Fruit fly (Drosophila melanogaster): ENCODE data around the gene sip2.

sip2 gene

DNA sequence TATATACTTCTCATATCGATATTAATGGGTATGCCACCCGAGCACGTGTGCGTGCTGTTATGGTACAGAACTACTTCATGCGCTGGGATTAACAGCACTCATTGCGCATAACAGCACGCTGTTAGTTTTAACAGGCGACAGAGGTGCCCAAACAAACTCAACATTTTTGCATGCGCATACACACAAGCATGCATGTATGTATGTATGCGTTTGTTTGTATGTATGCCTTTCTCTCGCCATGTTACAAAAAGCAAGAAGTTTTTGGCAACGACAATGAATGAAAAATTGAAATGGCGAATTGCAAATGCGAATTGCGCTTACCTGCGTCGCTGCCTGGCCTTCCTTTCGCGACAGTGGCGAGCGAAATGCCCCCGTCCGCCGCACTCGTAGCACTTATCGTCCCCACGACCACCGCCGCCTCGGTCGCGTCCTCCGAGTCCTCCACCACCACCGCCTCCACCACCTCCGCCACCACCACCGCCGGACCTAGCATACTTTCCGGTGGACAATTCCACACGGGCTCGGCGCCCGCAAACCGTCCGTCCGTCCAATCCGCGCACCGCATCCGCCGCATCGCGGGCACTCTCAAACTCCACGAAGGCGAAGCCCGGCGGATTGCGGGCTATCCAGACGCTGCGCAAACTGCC, 44.5 kb downstream of the sip2 start (continued):
- TF ChIP-seq CG12071 (GFP tag; optimal IDR thresholded peaks at IDR 0.05) (no peak), ab (GFP tag; optimal IDR thresholded peaks at IDR 0.05) (no peak), B-H2 (GFP tag; optimal IDR thresholded peaks at IDR 0.05) (no peak), CG8924 (tag; optimal IDR thresholded peaks at IDR 0.05) (no peak), gsb (GFP tag; IDR thresholded peaks at IDR 0.05) (no peak), Dbx (GFP tag; IDR thresholded peaks at IDR 0.05) (0 out of 3 replicates have a peak, but pooled peaks have one; percentile 12), Rfx (GFP tag; IDR thresholded peaks at IDR 0.05) (no peak), crol (GFP tag; IDR thresholded peaks at IDR 0.05) (peak; percentile 77; the same call in 1 of the 2 replicates), Rx (GFP tag; IDR thresholded peaks at IDR 0.05) (no peak), CG13424 (tag; optimal IDR thresholded peaks at IDR 0.05) (no peak), wek (GFP tag; optimal IDR thresholded peaks at IDR 0.05) (no peak), Ets97D (GFP tag; optimal IDR thresholded peaks at IDR 0.05) (no peak), Ssrp (tag; optimal IDR thresholded peaks at IDR 0.05) (no peak), CG9932 (GFP tag; IDR thresholded peaks at IDR 0.05) (no peak), Atf-2 (GFP tag; optimal IDR thresholded peaks at IDR 0.05) (no peak), E2f2 (GFP tag; IDR thresholded peaks at IDR 0.05) (no peak), amos (GFP tag; IDR thresholded peaks at IDR 0.05; ENCODE audit: partially characterized antibody) (no peak), dimm (GFP tag; IDR thresholded peaks at IDR 0.05) (no peak), CG17186 (GFP tag; optimal IDR thresholded peaks at IDR 0.05) (peak; percentile 99), CG7271 (tag; optimal IDR thresholded peaks at IDR 0.05) (no peak), Ada2b (GFP tag; IDR thresholded peaks at IDR 0.05) (no peak), CG17612 (GFP tag; IDR thresholded peaks at IDR 0.05) (no peak), CG8388 (GFP tag; optimal IDR thresholded peaks at IDR 0.05) (no peak), Kr (GFP tag; optimal IDR thresholded peaks at IDR 0.05) (no peak), CG11456 (GFP tag; IDR thresholded peaks at IDR 0.05) (no peak), Antp (GFP tag; optimal IDR thresholded peaks at IDR 0.05) (no peak), Drgx (GFP tag; IDR thresholded peaks at IDR 0.05) (no peak), CG13894 (tag; optimal IDR thresholded peaks at IDR 0.05) (no peak), CkIIα-i1 (GFP tag; IDR thresholded peaks at IDR 0.05) (no peak), Usf (GFP tag; optimal IDR thresholded peaks at IDR 0.05) (no peak), stc (GFP tag; IDR thresholded peaks at IDR 0.05) (no peak), pros (GFP tag; optimal IDR thresholded peaks at IDR 0.05) (no peak), CG11696 (GFP tag; IDR thresholded peaks at IDR 0.05) (no peak), H2.0 (GFP tag; IDR thresholded peaks at IDR 0.05) (no peak), C15 (GFP tag; IDR thresholded peaks at IDR 0.05) (no peak), CG6654 (GFP tag; optimal IDR thresholded peaks at IDR 0.05) (no peak), CG13775 (GFP tag; optimal IDR thresholded peaks at IDR 0.05) (no peak), oc (tag; optimal IDR thresholded peaks at IDR 0.05) (no peak), TFAM (GFP tag; optimal IDR thresholded peaks at IDR 0.05) (no peak), CG11247 (GFP tag; IDR thresholded peaks at IDR 0.05) (no peak), CG12236 (GFP tag; optimal IDR thresholded peaks at IDR 0.05) (no peak), CG3995 (GFP tag; optimal IDR thresholded peaks at IDR 0.05) (no peak), CG10543 (GFP tag; optimal IDR thresholded peaks at IDR 0.05) (no peak), abd-A (tag; optimal IDR thresholded peaks at IDR 0.05) (no peak), tx (GFP tag; optimal IDR thresholded peaks at IDR 0.05) (no peak), CG11560 (tag; IDR thresholded peaks at IDR 0.05) (no peak), CG9817 (tag; optimal IDR thresholded peaks at IDR 0.05) (no peak), Sry-β (GFP tag; optimal IDR thresholded peaks at IDR 0.05) (peak; percentile 15), CG14014 (GFP tag; IDR thresholded peaks at IDR 0.05) (no peak), chinmo (GFP tag; IDR thresholded peaks at IDR 0.05; ENCODE audit: partially characterized antibody) (0 out of 4 replicates have a peak, but pooled peaks have one; percentile 45), danr (GFP tag; IDR thresholded peaks at IDR 0.05) (no peak), toy (GFP tag; IDR thresholded peaks at IDR 0.05) (no peak)

Measured in whole organism, embryonic.